Worm (Caenorhabditis elegans): ENCODE measurements around the gene B0432.1.
A peak's percentile ranks its signal among the peaks of the same experiment; 100 is the strongest.

DNA sequence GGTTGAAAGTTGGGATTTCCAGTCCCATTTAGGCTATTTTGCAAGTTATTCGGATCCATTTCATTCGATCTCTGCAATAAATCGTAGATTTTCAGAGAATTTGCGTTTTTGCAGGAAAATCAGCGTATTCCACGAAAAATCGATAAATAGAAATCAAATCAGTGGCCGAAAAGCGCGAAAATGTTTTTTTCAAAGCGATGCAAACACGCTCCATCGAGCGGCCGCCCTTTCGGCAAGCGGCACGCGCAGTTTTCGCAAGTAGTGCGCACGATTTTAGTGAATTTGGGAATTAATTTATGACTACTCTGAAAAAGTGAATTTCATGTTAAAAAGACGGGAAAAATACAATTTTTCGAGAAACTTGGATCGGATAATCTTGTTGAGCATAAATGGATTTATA lies 42.1 kb upstream of the B0432.1 start:
- TF ChIP-seq nfya-1 (tag; optimal IDR thresholded peaks at IDR 0.05; ENCODE audit: borderline replicate concordance, insufficient read depth), result no peak
- no peak for TF ChIP-seq unc-62 (GFP tag; optimal IDR thresholded peaks at IDR 0.05)
- TF ChIP-seq mcd-1 (GFP tag; IDR thresholded peaks at IDR 0.05), result peak; percentile 100
- peak in 1 of 2 experiments; percentile 72 for TF ChIP-seq rec-8 (tag; optimal IDR thresholded peaks at IDR 0.05)
- TF ChIP-seq mxl-1 (tag; optimal IDR thresholded peaks at IDR 0.05), result no peak
- TF ChIP-seq lsl-1 (GFP tag; optimal IDR thresholded peaks at IDR 0.05), result peak; percentile 71
- no peak for TF ChIP-seq egl-18 (GFP tag; IDR thresholded peaks at IDR 0.05)
- TF ChIP-seq F49E8.2 (tag; optimal IDR thresholded peaks at IDR 0.05; ENCODE audit: insufficient read depth), result peak; percentile 87
- no peak for TF ChIP-seq sea-2 (GFP tag; IDR thresholded peaks at IDR 0.05)
- TF ChIP-seq efl-1 (GFP tag; optimal IDR thresholded peaks at IDR 0.05), result peak; percentile 79
- TF ChIP-seq zfh-2 (GFP tag; conservative IDR thresholded peaks at IDR 0.05), result peak; percentile 70; the same call in 1 of the 2 replicates
- peak; percentile 95 for TF ChIP-seq B0336.3 (GFP tag; IDR thresholded peaks at IDR 0.05)
- TF ChIP-seq ztf-18 (tag; optimal IDR thresholded peaks at IDR 0.05), result peak; percentile 83
